Worm (Caenorhabditis elegans) whole organism, mixed stage, embryonic: Measurements from ENCODE around the gene hgap-2.

Experiments used
- M03D4.4 ChIP-seq: sonication (generic microtip); optimal IDR thresholded peaks from 2 replicates; lab custom pipeline; 2017; ENCODE audit warnings: mild to moderate bottlenecking, missing genetic modification characterization, missing compliant biosample characterization
- bed-3 ChIP-seq: fragments of 200-800 bp; sonication (Bioruptor generic); optimal IDR thresholded peaks from 3 replicates; lab custom pipeline; 2018; ENCODE audit warnings: mild to moderate bottlenecking, missing genetic modification characterization, moderate library complexity, missing compliant biosample characterization
- blmp-1 ChIP-seq: fragments of 150-350 bp; optimal IDR thresholded peaks from 2 replicates; lab custom pipeline; 2014; ENCODE audit warnings: missing biosample characterization, missing genetic modification characterization
- ceh-39 ChIP-seq: fragments of 150-350 bp; optimal IDR thresholded peaks from 2 replicates; lab custom pipeline; 2014; ENCODE audit warnings: missing biosample characterization, missing genetic modification characterization
- ceh-43 ChIP-seq: fragments of 200-800 bp; sonication (Bioruptor generic); optimal IDR thresholded peaks from 2 replicates; lab custom pipeline; 2018; ENCODE audit warnings: mild to moderate bottlenecking, missing genetic modification characterization, moderate library complexity, missing compliant biosample characterization
- ceh-83 ChIP-seq: fragments of 200-800 bp; sonication (Bioruptor generic); optimal IDR thresholded peaks from 2 replicates; lab custom pipeline; 2018; ENCODE audit warnings: mild to moderate bottlenecking, missing genetic modification characterization, missing compliant biosample characterization
- ces-1 ChIP-seq: fragments of 150-350 bp; optimal IDR thresholded peaks from 2 replicates; lab custom pipeline; 2014; ENCODE audit warnings: missing biosample characterization, missing genetic modification reagents, missing genetic modification characterization
- cnd-1 ChIP-seq: fragments of 200-800 bp; sonication (Bioruptor generic); optimal IDR thresholded peaks from 2 replicates; lab custom pipeline; 2018; ENCODE audit warnings: mild to moderate bottlenecking, missing genetic modification characterization, missing compliant biosample characterization
- drap-1 ChIP-seq: fragments of 200-800 bp; sonication (Bioruptor generic); optimal IDR thresholded peaks from 3 replicates; lab custom pipeline; 2018; ENCODE audit warnings: mild to moderate bottlenecking, missing genetic modification characterization, missing compliant biosample characterization
- elt-1 ChIP-seq: sonication (generic microtip); optimal IDR thresholded peaks from 2 replicates; lab custom pipeline; 2017; ENCODE audit warnings: missing genetic modification characterization, mild to moderate bottlenecking, missing compliant biosample characterization, antibody characterized with exemption, moderate library complexity, borderline replicate concordance; ENCODE audit not compliant: insufficient read depth
- elt-3 ChIP-seq: fragments of 150-350 bp; optimal IDR thresholded peaks from 2 replicates; lab custom pipeline; 2014; ENCODE audit warnings: missing biosample characterization, missing genetic modification characterization
- flh-1 ChIP-seq: fragments of 200-800 bp; sonication (Bioruptor generic); optimal IDR thresholded peaks from 2 replicates; lab custom pipeline; 2018; ENCODE audit warnings: mild to moderate bottlenecking, missing genetic modification characterization, moderate library complexity, missing compliant biosample characterization
- ham-2 ChIP-seq: fragments of 200-800 bp; sonication (Bioruptor generic); optimal IDR thresholded peaks from 2 replicates; lab custom pipeline; 2018; ENCODE audit warnings: mild to moderate bottlenecking, missing genetic modification characterization, missing compliant biosample characterization
- hlh-1 ChIP-seq: fragments of 150-350 bp; optimal IDR thresholded peaks from 2 replicates; lab custom pipeline; 2014; ENCODE audit warnings: missing biosample characterization, missing genetic modification reagents, missing genetic modification characterization
- lin-13 ChIP-seq: fragments of 150-350 bp; optimal IDR thresholded peaks from 2 replicates; lab custom pipeline; 2014; ENCODE audit warnings: missing biosample characterization, missing genetic modification characterization
- lin-32 ChIP-seq: fragments of 200-800 bp; sonication (Bioruptor generic); optimal IDR thresholded peaks from 2 replicates; lab custom pipeline; 2018; ENCODE audit warnings: mild to moderate bottlenecking, missing genetic modification characterization, missing compliant biosample characterization
- lsy-2 ChIP-seq: fragments of 150-350 bp; optimal IDR thresholded peaks from 2 replicates; lab custom pipeline; 2014; ENCODE audit warnings: missing biosample characterization, missing genetic modification characterization
- mab-5 ChIP-seq: fragments of 150-350 bp; optimal IDR thresholded peaks from 2 replicates; lab custom pipeline; 2014; ENCODE audit warnings: missing biosample characterization, missing genetic modification characterization
- mep-1 ChIP-seq: fragments of 150-350 bp; optimal IDR thresholded peaks from 2 replicates; lab custom pipeline; 2017; ENCODE audit warnings: missing biosample characterization, missing genetic modification reagents, missing genetic modification characterization, inconsistent platforms
- mls-2 ChIP-seq: sonication (generic microtip); optimal IDR thresholded peaks from 2 replicates; lab custom pipeline; 2016; ENCODE audit warnings: mild to moderate bottlenecking, missing genetic modification characterization, moderate library complexity, missing compliant biosample characterization
- nhr-12 ChIP-seq: fragments of 150-350 bp; optimal IDR thresholded peaks from 2 replicates; lab custom pipeline; 2014; ENCODE audit warnings: missing biosample characterization, missing genetic modification characterization
- nhr-2 ChIP-seq: fragments of 150-350 bp; optimal IDR thresholded peaks from 2 replicates; lab custom pipeline; 2014; ENCODE audit warnings: missing biosample characterization, missing genetic modification characterization
- nhr-237 ChIP-seq: fragments of 150-350 bp; optimal IDR thresholded peaks from 2 replicates; lab custom pipeline; 2014; ENCODE audit warnings: missing biosample characterization, missing genetic modification characterization
- nhr-28 ChIP-seq: fragments of 150-350 bp; optimal IDR thresholded peaks from 2 replicates; lab custom pipeline; 2014; ENCODE audit warnings: missing biosample characterization, missing genetic modification characterization
- nhr-76 ChIP-seq: sonication (generic microtip); optimal IDR thresholded peaks from 2 replicates; lab custom pipeline; 2017; ENCODE audit warnings: missing biosample characterization, missing genetic modification characterization
- pha-4 ChIP-seq: fragments of 150-350 bp; optimal IDR thresholded peaks from 2 replicates; lab custom pipeline; 2018; ENCODE audit warnings: missing biosample characterization, missing genetic modification reagents, missing genetic modification characterization
- sem-2 ChIP-seq: fragments of 200-800 bp; sonication (Bioruptor generic); optimal IDR thresholded peaks from 2 replicates; lab custom pipeline; 2018; ENCODE audit warnings: mild to moderate bottlenecking, missing genetic modification characterization, missing compliant biosample characterization
- snpc-4 ChIP-seq: fragments of 150-350 bp; optimal IDR thresholded peaks from 2 replicates; lab custom pipeline; 2014; ENCODE audit warnings: missing biosample characterization, missing genetic modification characterization
- sptf-1 ChIP-seq: sonication (generic microtip); optimal IDR thresholded peaks from 2 replicates; lab custom pipeline; 2017; ENCODE audit warnings: mild to moderate bottlenecking, missing genetic modification characterization, moderate library complexity, missing compliant biosample characterization
- tbx-8 ChIP-seq: fragments of 200-800 bp; sonication (Bioruptor generic); optimal IDR thresholded peaks from 2 replicates; lab custom pipeline; 2018; ENCODE audit warnings: mild to moderate bottlenecking, missing genetic modification characterization, moderate library complexity, missing compliant biosample characterization
- unc-120 ChIP-seq: sonication (generic microtip); optimal IDR thresholded peaks from 2 replicates; lab custom pipeline; 2017; ENCODE audit warnings: missing genetic modification characterization, missing compliant biosample characterization; ENCODE audit not compliant: poor library complexity, severe bottlenecking
- unc-39 ChIP-seq: fragments of 150-350 bp; optimal IDR thresholded peaks from 2 replicates; lab custom pipeline; 2014; ENCODE audit warnings: missing biosample characterization, missing genetic modification characterization
- unc-62 ChIP-seq: fragments of 150-350 bp; optimal IDR thresholded peaks from 2 replicates; lab custom pipeline; 2014; ENCODE audit warnings: missing biosample characterization, missing genetic modification reagents, missing genetic modification characterization
- zip-8 ChIP-seq: fragments of 150-350 bp; optimal IDR thresholded peaks from 2 replicates; lab custom pipeline; 2014; ENCODE audit warnings: missing biosample characterization, missing genetic modification characterization
- ztf-11 ChIP-seq: fragments of 150-350 bp; optimal IDR thresholded peaks from 2 replicates; lab custom pipeline; 2014; ENCODE audit warnings: missing biosample characterization, missing genetic modification characterization

The hgap-2 gene

ce11 chrII:8721955-8722524, 37.3 kb upstream of the hgap-2 start, which contains the start of gene trcs-2:
trcs-2 (plus strand) TSS chrII:8722474.
- TF ChIP-seq lin-32 (GFP tag; lab: Kevin White, UChicago) (no peak), ham-2 (GFP tag; lab: Kevin White, UChicago) (no peak), ceh-39 (tag; lab: Kevin White, UChicago) (no peak)
- TF ChIP-seq, all 35 proteins: peak for 0

ce11 chrII:8717579-8717978, 32.9 kb upstream of the hgap-2 start:
- no peak for TF ChIP-seq nhr-237 (tag; lab: Kevin White, UChicago)
- TF ChIP-seq elt-1 (tag; lab: Kevin White, UChicago) = peak; percentile 64
- TF ChIP-seq tbx-8 (GFP tag; lab: Kevin White, UChicago) = no peak
- no peak for TF ChIP-seq drap-1
- no peak for TF ChIP-seq unc-39 (tag; lab: Kevin White, UChicago)

ce11 chrII:8716231-8716878, 31.6 kb upstream of the hgap-2 start, which contains the start of the genes cyn-11 and T01B7.5:
cyn-11 (minus strand) TSS chrII:8716281.
T01B7.5 (plus strand) TSS chrII:8716828.
- TF ChIP-seq pha-4 (tag; lab: Kevin White, UChicago) (no peak), nhr-28 (tag; lab: Kevin White, UChicago) (no peak), drap-1 (no peak), nhr-237 (tag; lab: Kevin White, UChicago) (no peak), cnd-1 (peak; percentile 31), mep-1 (tag; lab: Kevin White, UChicago) (peak; percentile 81), elt-3 (tag; lab: Kevin White, UChicago) (no peak), M03D4.4 (tag; lab: Kevin White, UChicago) (peak; percentile 43), lin-13 (tag; lab: Kevin White, UChicago) (no peak), unc-39 (tag; lab: Kevin White, UChicago) (no peak), flh-1 (GFP tag; lab: Kevin White, UChicago) (no peak), sptf-1 (tag; lab: Kevin White, UChicago) (no peak), hlh-1 (tag; lab: Kevin White, UChicago) (peak; percentile 17), lin-32 (GFP tag; lab: Kevin White, UChicago) (no peak), bed-3 (no peak), ceh-39 (tag; lab: Kevin White, UChicago) (no peak), unc-120 (peak; percentile 34), nhr-76 (tag; lab: Kevin White, UChicago) (no peak), ztf-11 (no peak), unc-62 (GFP tag; lab: Kevin White, UChicago) (no peak), mab-5 (tag; lab: Kevin White, UChicago) (no peak), nhr-12 (tag; lab: Kevin White, UChicago) (no peak), ham-2 (GFP tag; lab: Kevin White, UChicago) (peak; percentile 34), zip-8 (tag; lab: Kevin White, UChicago) (no peak), elt-1 (tag; lab: Kevin White, UChicago) (peak; percentile 47), blmp-1 (tag; lab: Kevin White, UChicago) (no peak), sem-2 (no peak), ceh-43 (GFP tag; lab: Kevin White, UChicago) (peak; percentile 48), lsy-2 (tag; lab: Kevin White, UChicago) (peak; percentile 49), nhr-2 (tag; lab: Kevin White, UChicago) (no peak), snpc-4 (tag; lab: Kevin White, UChicago) (no peak), mls-2 (no peak), ceh-83 (GFP tag; lab: Kevin White, UChicago) (no peak), ces-1 (GFP tag; lab: Kevin White, UChicago) (peak; percentile 62), tbx-8 (GFP tag; lab: Kevin White, UChicago) (no peak)
